Worm (Caenorhabditis elegans) whole organism, young adult: Measurements from ENCODE around the gene elo-6.

ENCODE experiments used
- B0261.1 ChIP-seq: sonication (generic microtip); optimal IDR thresholded peaks from 2 replicates; lab custom pipeline; 2016; ENCODE audit warnings: mild to moderate bottlenecking, missing genetic modification characterization, moderate library complexity, missing compliant biosample characterization
- F22D6.2 ChIP-seq: sonication (generic microtip); optimal IDR thresholded peaks from 2 replicates; lab custom pipeline; 2016; ENCODE audit warnings: mild to moderate bottlenecking, missing genetic modification characterization, missing compliant biosample characterization
- F39B2.1 ChIP-seq: fragments of 200-800 bp; sonication (Bioruptor generic); IDR thresholded peaks from 2 replicates; pipeline ENCODE4 v1.3.6; 2022; ENCODE audit warnings: missing genetic modification reagents, missing genetic modification characterization, missing compliant biosample characterization
- F55B11.4 ChIP-seq: sonication (generic microtip); optimal IDR thresholded peaks from 2 replicates; lab custom pipeline; 2016; ENCODE audit warnings: missing compliant biosample characterization, missing genetic modification characterization, borderline replicate concordance; ENCODE audit not compliant: insufficient read depth
- F57C9.4 ChIP-seq: sonication (generic microtip); optimal IDR thresholded peaks from 2 replicates; lab custom pipeline; 2017; ENCODE audit warnings: mild to moderate bottlenecking, missing genetic modification characterization, missing compliant biosample characterization
- Y53F4B.3 ChIP-seq: fragments of 200-800 bp; sonication (Bioruptor generic); IDR thresholded peaks from 2 replicates; pipeline ENCODE4 v1.3.6; 2022; ENCODE audit warnings: missing genetic modification reagents, missing genetic modification characterization, missing compliant biosample characterization
- Y95B8A.8 ChIP-seq: fragments of 200-800 bp; sonication (Bioruptor generic); IDR thresholded peaks from 2 replicates; pipeline ENCODE4 v1.3.6; 2022; ENCODE audit warnings: missing genetic modification reagents, missing genetic modification characterization, missing compliant biosample characterization
- ama-1 ChIP-seq, 3 experiments: fragments of 150-350 bp in 1 of 3; sonication (generic microtip) in 2 of 3; optimal IDR thresholded peaks; 2 replicates each; lab custom pipeline; 2014 to 2018; ENCODE audit warnings: missing biosample characterization in 2 of 3, missing genetic modification characterization in 2 of 3, missing genetic modification reagents in 2 of 3
- aptf-2 ChIP-seq: fragments of 200-800 bp; sonication (Bioruptor generic); conservative IDR thresholded peaks from 2 replicates; pipeline ENCODE4 v1.3.6; 2022; ENCODE audit warnings: missing genetic modification reagents, missing genetic modification characterization, missing compliant biosample characterization
- atf-7 ChIP-seq: sonication (generic microtip); optimal IDR thresholded peaks from 2 replicates; lab custom pipeline; 2017; ENCODE audit warnings: mild to moderate bottlenecking, missing genetic modification characterization, missing compliant biosample characterization
- bed-1 ChIP-seq: fragments of 200-800 bp; sonication (Bioruptor generic); IDR thresholded peaks from 2 replicates; pipeline ENCODE4 v1.3.6; 2022; ENCODE audit warnings: missing genetic modification reagents, missing genetic modification characterization, missing compliant biosample characterization
- bed-2 ChIP-seq: fragments of 200-800 bp; sonication (Bioruptor generic); IDR thresholded peaks from 2 replicates; pipeline ENCODE4 v1.3.6; 2022; ENCODE audit warnings: missing genetic modification reagents, missing genetic modification characterization, missing compliant biosample characterization
- ccch-3 ChIP-seq: fragments of 200-800 bp; sonication (Bioruptor generic); optimal IDR thresholded peaks from 2 replicates; lab custom pipeline; 2018; ENCODE audit warnings: mild to moderate bottlenecking, missing genetic modification characterization, missing compliant biosample characterization
- cebp-1 ChIP-seq, 2 experiments: fragments of 200-800 bp in 1 of 2; sonication (Bioruptor generic) in 1 of 2; sonication (generic microtip) in 1 of 2; IDR thresholded peaks in 1 of 2; optimal IDR thresholded peaks in 1 of 2; 2 replicates each; pipeline versions ENCODE4 v1.3.6 to Lab custom; 2017 to 2022; ENCODE audit warnings: missing compliant biosample characterization in 2 of 2, missing genetic modification characterization in 2 of 2, mild to moderate bottlenecking in 1 of 2, missing genetic modification reagents in 1 of 2, moderate library complexity in 1 of 2
- ceh-40 ChIP-seq: fragments of 200-800 bp; sonication (Bioruptor generic); IDR thresholded peaks from 2 replicates; pipeline ENCODE4 v1.3.6; 2022; ENCODE audit warnings: missing genetic modification characterization, missing compliant biosample characterization
- chd-7 ChIP-seq: sonication (generic microtip); optimal IDR thresholded peaks from 2 replicates; lab custom pipeline; 2016; ENCODE audit warnings: mild to moderate bottlenecking, missing genetic modification characterization, moderate library complexity, missing compliant biosample characterization
- die-1 ChIP-seq: sonication (generic microtip); optimal IDR thresholded peaks from 2 replicates; lab custom pipeline; 2016; ENCODE audit warnings: missing genotype, mild to moderate bottlenecking, missing genetic modification characterization, missing compliant biosample characterization
- egl-44 ChIP-seq: fragments of 200-800 bp; sonication (Bioruptor generic); IDR thresholded peaks from 2 replicates; pipeline ENCODE4 v1.3.6; 2022; ENCODE audit warnings: missing genetic modification reagents, missing genetic modification characterization, missing compliant biosample characterization
- ekl-4 ChIP-seq: fragments of 200-800 bp; sonication (Bioruptor generic); IDR thresholded peaks from 2 replicates; pipeline ENCODE4 v1.3.6; 2022; ENCODE audit warnings: missing genetic modification reagents, missing genetic modification characterization, missing compliant biosample characterization
- fkh-3 ChIP-seq: sonication (generic microtip); optimal IDR thresholded peaks from 2 replicates; lab custom pipeline; 2016; ENCODE audit warnings: mild to moderate bottlenecking, missing genetic modification characterization, missing compliant biosample characterization
- hlh-12 ChIP-seq: sonication (generic microtip); optimal IDR thresholded peaks from 2 replicates; lab custom pipeline; 2016; ENCODE audit warnings: missing genetic modification characterization, missing compliant biosample characterization
- hlh-26 ChIP-seq: fragments of 200-800 bp; sonication (Bioruptor generic); conservative IDR thresholded peaks from 2 replicates; pipeline ENCODE4 v1.3.6; 2022; ENCODE audit warnings: missing genetic modification reagents, missing genetic modification characterization, missing compliant biosample characterization
- hmg-20 ChIP-seq: fragments of 200-800 bp; sonication (Bioruptor generic); IDR thresholded peaks from 2 replicates; pipeline ENCODE4 v1.3.6; 2022; ENCODE audit warnings: missing genetic modification reagents, missing genetic modification characterization, missing compliant biosample characterization
- let-526 ChIP-seq: fragments of 200-800 bp; sonication (Bioruptor generic); IDR thresholded peaks from 2 replicates; pipeline ENCODE4 v1.3.6; 2022; ENCODE audit warnings: missing genetic modification reagents, missing genetic modification characterization, missing compliant biosample characterization
- lsl-1 ChIP-seq: fragments of 200-800 bp; sonication (Bioruptor generic); optimal IDR thresholded peaks from 2 replicates; lab custom pipeline; 2018; ENCODE audit warnings: mild to moderate bottlenecking, missing genetic modification characterization, moderate library complexity, missing compliant biosample characterization
- madf-6 ChIP-seq: fragments of 200-800 bp; sonication (Bioruptor generic); IDR thresholded peaks from 2 replicates; pipeline ENCODE4 v1.3.6; 2022; ENCODE audit warnings: missing genetic modification reagents, missing genetic modification characterization, missing compliant biosample characterization
- madf-8 ChIP-seq: fragments of 200-800 bp; sonication (Bioruptor generic); conservative IDR thresholded peaks from 2 replicates; pipeline ENCODE4 v1.3.6; 2022; ENCODE audit warnings: missing genetic modification reagents, missing genetic modification characterization, missing compliant biosample characterization
- mxl-1 ChIP-seq: sonication (generic microtip); optimal IDR thresholded peaks from 2 replicates; lab custom pipeline; 2016; ENCODE audit warnings: missing genetic modification characterization, missing compliant biosample characterization
- nfya-1 ChIP-seq: sonication (generic microtip); optimal IDR thresholded peaks from 2 replicates; lab custom pipeline; 2017; ENCODE audit warnings: antibody characterized with exemption, missing compliant biosample characterization, missing genetic modification characterization, borderline replicate concordance; ENCODE audit not compliant: insufficient read depth
- nfya-2 ChIP-seq: fragments of 200-800 bp; sonication (Bioruptor generic); IDR thresholded peaks from 2 replicates; pipeline ENCODE4 v1.3.6; 2022; ENCODE audit warnings: missing genetic modification reagents, missing genetic modification characterization, missing compliant biosample characterization
- nfyb-1 ChIP-seq: fragments of 200-800 bp; sonication (Bioruptor generic); IDR thresholded peaks from 2 replicates; pipeline ENCODE4 v1.3.6; 2022; ENCODE audit warnings: missing genetic modification reagents, missing genetic modification characterization, missing compliant biosample characterization
- nhr-120 ChIP-seq: fragments of 200-800 bp; sonication (Bioruptor generic); IDR thresholded peaks from 2 replicates; pipeline ENCODE4 v1.3.6; 2022; ENCODE audit warnings: missing genetic modification characterization, missing compliant biosample characterization
- nhr-27 ChIP-seq: fragments of 200-800 bp; sonication (Bioruptor generic); optimal IDR thresholded peaks from 2 replicates; lab custom pipeline; 2018; ENCODE audit warnings: mild to moderate bottlenecking, missing genetic modification characterization, moderate library complexity, missing compliant biosample characterization
- pha-4 ChIP-seq: fragments of 150-350 bp; sonication (generic microtip); optimal IDR thresholded peaks from 2 replicates; lab custom pipeline; 2014; ENCODE audit warnings: missing biosample characterization, missing genetic modification reagents, missing genetic modification characterization
- snpc-1.1 ChIP-seq: sonication (generic microtip); optimal IDR thresholded peaks from 2 replicates; lab custom pipeline; 2017; ENCODE audit warnings: missing genetic modification characterization, mild to moderate bottlenecking, missing compliant biosample characterization, antibody characterized with exemption, moderate library complexity, missing genotype, missing genetic modification reagents; ENCODE audit not compliant: insufficient read depth
- snpc-3.4 ChIP-seq: sonication (generic microtip); optimal IDR thresholded peaks from 2 replicates; lab custom pipeline; 2017; ENCODE audit warnings: missing genetic modification characterization, mild to moderate bottlenecking, missing compliant biosample characterization, antibody characterized with exemption, moderate library complexity, missing genotype, missing genetic modification reagents
- snpc-4 ChIP-seq, 5 experiments: fragments of 150-350 bp in 1 of 5; sonication (generic microtip) in 4 of 5; optimal IDR thresholded peaks; 2 replicates each; lab custom pipeline; 2014 to 2018; ENCODE audit warnings: missing genetic modification characterization in 5 of 5, missing biosample characterization in 3 of 5, antibody characterized with exemption in 2 of 5, mild to moderate bottlenecking in 2 of 5, missing compliant biosample characterization in 2 of 5, missing genotype in 2 of 5, moderate library complexity in 2 of 5, missing genetic modification reagents in 1 of 5
- tbp1 ChIP-seq: fragments of 200-800 bp; sonication (Bioruptor generic); optimal IDR thresholded peaks from 2 replicates; lab custom pipeline; 2018; ENCODE audit warnings: mild to moderate bottlenecking, missing genetic modification characterization, missing compliant biosample characterization
- ztf-18 ChIP-seq: sonication (generic microtip); optimal IDR thresholded peaks from 2 replicates; lab custom pipeline; 2016; ENCODE audit warnings: missing genotype, mild to moderate bottlenecking, missing genetic modification characterization, missing compliant biosample characterization
- ztf-22 ChIP-seq: fragments of 200-800 bp; sonication (Bioruptor generic); optimal IDR thresholded peaks from 2 replicates; lab custom pipeline; 2018; ENCODE audit warnings: mild to moderate bottlenecking, missing genetic modification characterization, moderate library complexity, missing compliant biosample characterization
- ztf-26 ChIP-seq: sonication (generic microtip); optimal IDR thresholded peaks from 2 replicates; lab custom pipeline; 2017; ENCODE audit warnings: missing genetic modification characterization, missing compliant biosample characterization
- ztf-28 ChIP-seq: fragments of 200-800 bp; sonication (Bioruptor generic); IDR thresholded peaks from 2 replicates; pipeline ENCODE4 v1.3.6; 2022; ENCODE audit warnings: missing genetic modification reagents, missing genetic modification characterization, missing compliant biosample characterization
- ztf-6 ChIP-seq: fragments of 200-800 bp; sonication (Bioruptor generic); IDR thresholded peaks from 2 replicates; pipeline ENCODE4 v1.3.6; 2022; ENCODE audit warnings: missing genetic modification reagents, missing genetic modification characterization, missing compliant biosample characterization

Gene elo-6

DNA sequence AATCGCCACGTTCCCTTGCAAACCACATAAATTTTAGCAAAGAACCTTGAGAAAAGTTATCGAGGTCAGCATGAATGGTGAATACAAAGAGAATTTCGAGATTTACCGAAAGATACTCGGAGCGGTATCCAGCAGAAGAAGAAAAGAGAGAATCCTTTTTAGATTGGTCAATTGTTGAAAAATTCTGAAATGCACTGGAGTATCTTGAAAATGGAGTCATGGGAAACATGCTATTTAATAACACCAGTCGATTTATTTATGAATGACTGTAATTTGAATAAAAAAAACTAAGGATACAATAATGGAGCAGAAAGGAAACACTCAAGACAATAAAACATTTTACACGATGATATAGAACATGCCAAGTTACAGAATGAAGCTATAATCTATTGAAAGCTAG, 1.6 kb upstream of the elo-6 start (continued):
- no peak for TF ChIP-seq Y95B8A.8
- TF ChIP-seq ztf-22 (GFP tag; lab: Kevin White, UChicago), result no peak
- TF ChIP-seq hmg-20 (GFP tag; lab: Robert Waterston, UW), result no peak
- TF ChIP-seq ztf-26 (tag; lab: Kevin White, UChicago), result no peak
- peak; percentile 18 for TF ChIP-seq snpc-4 (GFP tag; optimal IDR thresholded peaks at IDR 0.05; lab: Kevin White, UChicago)
- TF ChIP-seq snpc-4 (tag; optimal IDR thresholded peaks at IDR 0.05; lab: Kevin White, UChicago), result peak in 3 of 4 experiments; percentile 6 to 85 (median 42)
- no peak for TF ChIP-seq ztf-18 (tag; lab: Kevin White, UChicago)
- TF ChIP-seq fkh-3 (tag; lab: Kevin White, UChicago), result no peak
- no peak for TF ChIP-seq egl-44
- TF ChIP-seq tbp1 (GFP tag; lab: Kevin White, UChicago), result peak; percentile 22
- no peak for TF ChIP-seq ceh-40 (GFP tag; lab: Robert Waterston, UW)
- TF ChIP-seq snpc-3.4 (tag; lab: Kevin White, UChicago), result peak; percentile 28
- TF ChIP-seq bed-1 (GFP tag; lab: Robert Waterston, UW), result no peak
- TF ChIP-seq aptf-2 (GFP tag; lab: Robert Waterston, UW), result no peak
- TF ChIP-seq nfyb-1, result no peak
- no peak for TF ChIP-seq mxl-1 (tag; lab: Kevin White, UChicago)
- TF ChIP-seq ama-1 (optimal IDR thresholded peaks at IDR 0.05; lab: Kevin White, UChicago), result no peak
- peak in 1 of 2 experiments; percentile 92 for TF ChIP-seq ama-1 (GFP tag; optimal IDR thresholded peaks at IDR 0.05; lab: Kevin White, UChicago)
- TF ChIP-seq F57C9.4 (tag; lab: Kevin White, UChicago), result no peak
- no peak for TF ChIP-seq hlh-12 (tag; lab: Kevin White, UChicago)
- TF ChIP-seq nhr-27 (tag; lab: Kevin White, UChicago), result no peak
- TF ChIP-seq F55B11.4 (tag; lab: Kevin White, UChicago), result no peak
- TF ChIP-seq chd-7 (tag; lab: Kevin White, UChicago), result peak; percentile 15
- no peak for TF ChIP-seq F22D6.2
- TF ChIP-seq atf-7 (tag; lab: Kevin White, UChicago), result no peak
- TF ChIP-seq snpc-1.1 (tag; lab: Kevin White, UChicago), result no peak
- no peak for TF ChIP-seq ccch-3
- TF ChIP-seq nfya-2 (GFP tag; lab: Robert Waterston, UW), result no peak
- no peak for TF ChIP-seq nhr-120 (GFP tag; lab: Robert Waterston, UW)
- no peak for TF ChIP-seq die-1 (tag; lab: Kevin White, UChicago)
- TF ChIP-seq madf-6 (GFP tag; lab: Robert Waterston, UW), result peak; percentile 64; the same call in 1 of the 2 replicates
- TF ChIP-seq lsl-1 (GFP tag; lab: Kevin White, UChicago), result peak; percentile 32
- no peak for TF ChIP-seq F39B2.1 (GFP tag; lab: Robert Waterston, UW)
- TF ChIP-seq B0261.1 (tag; lab: Kevin White, UChicago), result no peak
- TF ChIP-seq bed-2, result no peak
- TF ChIP-seq ekl-4 (GFP tag; lab: Robert Waterston, UW), result peak; percentile 70; the same call in 1 of the 2 replicates

DNA sequence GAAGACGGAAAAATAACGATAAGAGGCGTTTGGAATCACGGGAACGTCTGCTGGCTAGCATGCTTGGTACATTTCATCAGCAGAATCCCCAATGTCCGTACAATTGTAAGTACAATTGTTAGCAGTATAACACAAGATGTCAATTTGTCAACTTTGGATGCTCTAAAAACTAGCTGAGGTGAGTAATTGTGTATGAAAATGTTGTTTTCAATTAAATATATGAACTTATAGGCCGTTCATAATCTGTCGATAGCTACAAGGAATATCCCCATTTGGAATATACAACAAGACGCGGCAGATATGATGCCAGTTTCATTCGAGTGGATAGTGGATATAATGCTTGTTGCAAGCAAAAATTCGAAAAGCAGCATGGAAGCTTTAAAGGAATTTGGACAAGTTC, 3.3 kb downstream of the elo-6 start, which contains the start of gene F41H10.12:
TSS of gene F41H10.12 (plus strand) at position 301 of the 400 bp plus-strand sequence.
- TF ChIP-seq hlh-26 (no peak), madf-8 (GFP tag; lab: Robert Waterston, UW) (no peak), let-526 (GFP tag; lab: Robert Waterston, UW) (no peak), Y53F4B.3 (GFP tag; lab: Robert Waterston, UW) (no peak), hlh-12 (tag; lab: Kevin White, UChicago) (no peak), snpc-1.1 (tag; lab: Kevin White, UChicago) (no peak), ztf-28 (GFP tag; lab: Robert Waterston, UW) (no peak), cebp-1 (GFP tag; IDR thresholded peaks at IDR 0.05; lab: Robert Waterston, UW) (no peak), cebp-1 (tag; optimal IDR thresholded peaks at IDR 0.05; lab: Kevin White, UChicago) (no peak), pha-4 (tag; lab: Kevin White, UChicago) (no peak), ztf-6 (GFP tag; lab: Robert Waterston, UW) (no peak), F57C9.4 (tag; lab: Kevin White, UChicago) (no peak), F39B2.1 (GFP tag; lab: Robert Waterston, UW) (no peak), Y95B8A.8 (no peak), lsl-1 (GFP tag; lab: Kevin White, UChicago) (no peak), nfya-1 (no peak), ztf-22 (GFP tag; lab: Kevin White, UChicago) (no peak), ztf-18 (tag; lab: Kevin White, UChicago) (no peak)
